Worm (Caenorhabditis elegans): ENCODE results near the gene Y62H9A.10.

DNA sequence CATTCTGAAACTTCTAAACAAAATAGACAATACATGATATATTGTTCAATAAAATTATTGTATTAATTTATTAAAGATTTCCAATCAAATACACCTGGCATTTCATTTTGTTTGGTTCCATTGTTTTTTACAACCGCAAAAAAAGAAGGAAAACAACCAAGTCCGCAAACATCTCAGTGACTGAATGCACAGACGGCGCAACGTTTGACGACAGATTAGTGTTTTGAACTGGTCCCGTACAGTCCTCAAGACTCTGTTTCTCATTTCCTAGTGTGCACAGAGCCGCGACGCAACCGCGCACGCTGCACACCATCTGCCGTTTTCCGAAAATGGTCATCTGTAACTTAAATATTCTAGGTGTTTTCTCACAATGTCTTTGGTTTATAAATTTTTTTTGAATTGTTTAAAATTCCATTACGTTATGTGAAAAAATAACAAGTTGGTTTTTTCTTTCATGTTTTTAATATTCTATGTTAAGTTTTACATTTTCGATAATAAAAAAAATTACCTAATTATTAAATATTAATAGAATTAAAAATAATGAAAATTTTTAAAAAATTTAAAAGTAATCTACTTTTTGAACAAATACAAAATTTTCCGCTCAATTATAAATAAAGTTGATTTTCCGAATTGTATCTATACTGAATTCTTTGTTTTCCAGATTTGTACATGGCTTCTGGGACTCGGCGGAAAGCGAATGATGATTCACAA, 45.8 kb upstream of the Y62H9A.10 start, which contains the start of gene lsd-1:
- TF ChIP-seq pros-1 (tag; optimal IDR thresholded peaks at IDR 0.05) (no peak), tbx-2 (tag; optimal IDR thresholded peaks at IDR 0.05) (no peak)
